Fruit fly (Drosophila melanogaster) whole organism: ENCODE measurements around the gene dsx.

Experiments used
- CG8478 ChIP-seq: fragments of >200 bp; optimal IDR thresholded peaks from 2 replicates; lab custom pipeline; 2018; ENCODE audit warnings: inconsistent platforms
- Dll ChIP-seq: fragments of >200 bp; optimal IDR thresholded peaks from 2 replicates; lab custom pipeline; 2017
- EcR ChIP-seq, 2 experiments: fragments of >200 bp; optimal IDR thresholded peaks; 2 replicates each; lab custom pipeline; 2017; ENCODE audit warnings: missing biosample characterization in 2 of 2, missing genetic modification characterization in 2 of 2, missing genetic modification reagents in 2 of 2
- pan ChIP-seq: fragments of >200 bp; optimal IDR thresholded peaks from 2 replicates; lab custom pipeline; 2017
- psq ChIP-seq: fragments of >200 bp; optimal IDR thresholded peaks from 2 replicates; lab custom pipeline; 2017
- usp ChIP-seq: fragments of >200 bp; optimal IDR thresholded peaks from 2 replicates; lab custom pipeline; 2017; ENCODE audit warnings: missing biosample characterization, missing genetic modification characterization, mixed read lengths

Gene dsx

dm6 chr3R:7969702-7970175 is 2.5 kb upstream of the dsx start:
- TF ChIP-seq EcR (GFP tag; optimal IDR thresholded peaks at IDR 0.05; lab: Kevin White, UChicago) (no peak), usp (GFP tag; lab: Kevin White, UChicago) (no peak), CG8478 (lab: Kevin White, UChicago) (no peak), pan (lab: Kevin White, UChicago) (no peak), Dll (lab: Kevin White, UChicago) (no peak)

- TF ChIP-seq psq (lab: Kevin White, UChicago) (no peak), CG8478 (lab: Kevin White, UChicago) (no peak), EcR (GFP tag; optimal IDR thresholded peaks at IDR 0.05; lab: Kevin White, UChicago) (no peak), Dll (lab: Kevin White, UChicago) (no peak), pan (lab: Kevin White, UChicago) (no peak), usp (GFP tag; lab: Kevin White, UChicago) (no peak)
Measured at dm6 chr3R:7968958-7969701, 1.9 kb upstream of the dsx start.

- no peak for TF ChIP-seq psq (lab: Kevin White, UChicago)
- no peak for TF ChIP-seq CG8478 (lab: Kevin White, UChicago)
- TF ChIP-seq Dll (lab: Kevin White, UChicago), result peak; percentile 89
- TF ChIP-seq usp (GFP tag; lab: Kevin White, UChicago), result no peak
- TF ChIP-seq EcR (GFP tag; optimal IDR thresholded peaks at IDR 0.05; lab: Kevin White, UChicago), result peak in 1 of 2 experiments; percentile 88
- no peak for TF ChIP-seq pan (lab: Kevin White, UChicago)
Measured at dm6 chr3R:7967801-7968200, 593 bp upstream of the dsx start.

- TF ChIP-seq usp (GFP tag; lab: Kevin White, UChicago), result no peak
- no peak for TF ChIP-seq EcR (GFP tag; optimal IDR thresholded peaks at IDR 0.05; lab: Kevin White, UChicago)
- no peak for TF ChIP-seq psq (lab: Kevin White, UChicago)
- no peak for TF ChIP-seq CG8478 (lab: Kevin White, UChicago)
- no peak for TF ChIP-seq Dll (lab: Kevin White, UChicago)
- no peak for TF ChIP-seq pan (lab: Kevin White, UChicago)
Measured at dm6 chr3R:7966544-7967264, 504 bp downstream of the dsx start.

- no peak for TF ChIP-seq pan (lab: Kevin White, UChicago)
Measured at dm6 chr3R:7964751-7965319, 2.4 kb downstream of the dsx start.

dm6 chr3R:7963495-7964132 is 3.6 kb downstream of the dsx start:
- TF ChIP-seq CG8478 (lab: Kevin White, UChicago) (no peak), usp (GFP tag; lab: Kevin White, UChicago) (no peak), EcR (GFP tag; optimal IDR thresholded peaks at IDR 0.05; lab: Kevin White, UChicago) (no peak), pan (lab: Kevin White, UChicago) (no peak), Dll (lab: Kevin White, UChicago) (no peak), psq (lab: Kevin White, UChicago) (no peak)

- no peak for TF ChIP-seq CG8478 (lab: Kevin White, UChicago)
- no peak for TF ChIP-seq pan (lab: Kevin White, UChicago)
- TF ChIP-seq usp (GFP tag; lab: Kevin White, UChicago), result no peak
- no peak for TF ChIP-seq EcR (GFP tag; optimal IDR thresholded peaks at IDR 0.05; lab: Kevin White, UChicago)
- TF ChIP-seq Dll (lab: Kevin White, UChicago), result no peak
- no peak for TF ChIP-seq psq (lab: Kevin White, UChicago)
Measured at dm6 chr3R:7962778-7963494, 4.3 kb downstream of the dsx start.

dm6 chr3R:7961348-7961747 is 5.9 kb downstream of the dsx start:
- TF ChIP-seq usp (GFP tag; lab: Kevin White, UChicago) (no peak), CG8478 (lab: Kevin White, UChicago) (no peak), Dll (lab: Kevin White, UChicago) (no peak), pan (lab: Kevin White, UChicago) (no peak)

dm6 chr3R:7957008-7957407 is 10.2 kb downstream of the dsx start:
- TF ChIP-seq pan (lab: Kevin White, UChicago) (no peak), Dll (lab: Kevin White, UChicago) (no peak), usp (GFP tag; lab: Kevin White, UChicago) (no peak)

- no peak for TF ChIP-seq EcR (GFP tag; optimal IDR thresholded peaks at IDR 0.05; lab: Kevin White, UChicago)
- no peak for TF ChIP-seq CG8478 (lab: Kevin White, UChicago)
- TF ChIP-seq usp (GFP tag; lab: Kevin White, UChicago), result no peak
- peak; percentile 12 for TF ChIP-seq Dll (lab: Kevin White, UChicago)
Measured at dm6 chr3R:7954477-7954876, 12.7 kb downstream of the dsx start.
